Worm (Caenorhabditis elegans) whole organism, young adult: ENCODE data around the gene srh-31.

Source experiments
- ceh-58 ChIP-seq: fragments of 200-800 bp; sonication (Bioruptor generic); IDR thresholded peaks from 2 replicates; pipeline ENCODE4 v1.3.6; 2022; ENCODE audit warnings: missing genetic modification characterization, missing compliant biosample characterization
- let-607 ChIP-seq, 2 experiments: fragments of 200-800 bp in 1 of 2; sonication (Bioruptor generic) in 1 of 2; sonication (generic microtip) in 1 of 2; optimal IDR thresholded peaks; 2 replicates each; lab custom pipeline; 2016 to 2018; ENCODE audit warnings: mild to moderate bottlenecking in 2 of 2, missing compliant biosample characterization in 2 of 2, missing genetic modification characterization in 2 of 2, moderate library complexity in 2 of 2, missing genotype in 1 of 2
- mxl-1 ChIP-seq: sonication (generic microtip); optimal IDR thresholded peaks from 2 replicates; lab custom pipeline; 2016; ENCODE audit warnings: missing genetic modification characterization, missing compliant biosample characterization
- pha-4 ChIP-seq: fragments of 150-350 bp; sonication (generic microtip); optimal IDR thresholded peaks from 2 replicates; lab custom pipeline; 2014; ENCODE audit warnings: missing biosample characterization, missing genetic modification reagents, missing genetic modification characterization
- repo-1 ChIP-seq: sonication (generic microtip); optimal IDR thresholded peaks from 2 replicates; lab custom pipeline; 2017; ENCODE audit warnings: mild to moderate bottlenecking, missing genetic modification characterization, missing compliant biosample characterization
- tbx-9 ChIP-seq: sonication (generic microtip); optimal IDR thresholded peaks from 2 replicates; lab custom pipeline; 2016; ENCODE audit warnings: borderline replicate concordance, missing genetic modification characterization, inconsistent platforms, missing compliant biosample characterization
- unc-62 ChIP-seq: fragments of 150-350 bp; optimal IDR thresholded peaks from 2 replicates; lab custom pipeline; 2014; ENCODE audit warnings: missing biosample characterization, missing genetic modification reagents, missing genetic modification characterization

DNA sequence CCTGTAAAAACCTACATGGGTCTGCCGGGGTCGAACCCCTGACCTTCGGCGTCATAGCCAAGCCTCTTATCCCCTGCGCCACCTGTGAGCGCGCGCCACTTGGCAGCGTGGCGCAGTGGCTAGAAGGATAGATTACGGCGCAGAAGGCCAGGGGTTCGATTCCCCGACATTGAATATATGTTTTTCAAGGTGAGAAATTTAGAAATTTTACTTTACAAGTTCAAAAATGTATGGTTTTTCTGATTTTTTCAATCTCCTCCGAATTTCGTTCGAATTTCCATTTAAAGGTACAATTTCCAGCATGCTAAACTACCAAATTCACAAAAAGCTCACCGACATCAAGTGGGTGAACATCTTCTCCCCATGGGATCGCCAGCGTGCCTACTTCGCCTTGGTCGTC, 47.1 kb upstream of the srh-31 start, which contains the start of gene dgat-2:
- no peak for TF ChIP-seq pha-4 (tag; lab: Kevin White, UChicago)
- no peak for TF ChIP-seq repo-1
- no peak for TF ChIP-seq unc-62 (GFP tag; lab: Kevin White, UChicago)
- no peak for TF ChIP-seq let-607 (tag; optimal IDR thresholded peaks at IDR 0.05; lab: Kevin White, UChicago)
- no peak for TF ChIP-seq mxl-1
- TF ChIP-seq tbx-9: no peak
- TF ChIP-seq ceh-58: no peak
